Worm (Caenorhabditis elegans) whole organism, late embryonic: Measurements from ENCODE around the gene gst-21.

Experiments used
- fax-1 ChIP-seq: sonication (generic microtip); optimal IDR thresholded peaks from 2 replicates; lab custom pipeline; 2016; ENCODE audit warnings: missing genotype, missing genetic modification characterization, missing compliant biosample characterization
- hlh-8 ChIP-seq: sonication (generic microtip); optimal IDR thresholded peaks from 2 replicates; lab custom pipeline; 2016; ENCODE audit warnings: missing genotype, missing genetic modification characterization, missing compliant biosample characterization

- TF ChIP-seq fax-1 (tag; lab: Kevin White, UChicago) (no peak), hlh-8 (tag; lab: Kevin White, UChicago) (no peak)
These were observed 9.3 kb upstream of the gst-21 start, which contains the start of gene srab-25 for ce11 chrV:1741074-1741473.
